Worm (Caenorhabditis elegans) whole organism, L2 larva: ENCODE measurements around the gene ceh-23.

ENCODE experiments used
- C34F6.9 ChIP-seq: fragments of 150-350 bp; optimal IDR thresholded peaks from 2 replicates; lab custom pipeline; 2014; ENCODE audit warnings: missing biosample characterization, missing genetic modification characterization
- F13H6.1 ChIP-seq: sonication (generic microtip); optimal IDR thresholded peaks from 2 replicates; lab custom pipeline; 2016; ENCODE audit warnings: missing genetic modification characterization, missing compliant biosample characterization
- Y55F3AM.14 ChIP-seq: fragments of 200-800 bp; sonication (Bioruptor generic); optimal IDR thresholded peaks from 2 replicates; lab custom pipeline; 2018; ENCODE audit warnings: mild to moderate bottlenecking, missing genetic modification characterization, missing compliant biosample characterization
- ZK546.5 ChIP-seq: sonication (generic microtip); optimal IDR thresholded peaks from 2 replicates; lab custom pipeline; 2017; ENCODE audit warnings: missing biosample characterization, missing genetic modification characterization
- ama-1 ChIP-seq: fragments of 150-350 bp; optimal IDR thresholded peaks from 2 replicates; lab custom pipeline; 2018; ENCODE audit warnings: inconsistent platforms
- blmp-1 ChIP-seq: sonication (generic microtip); optimal IDR thresholded peaks from 2 replicates; lab custom pipeline; 2017; ENCODE audit warnings: missing genetic modification characterization, mild to moderate bottlenecking, missing compliant biosample characterization, antibody characterized with exemption, moderate library complexity; ENCODE audit not compliant: insufficient read depth
- ceh-16 ChIP-seq: fragments of 150-350 bp; optimal IDR thresholded peaks from 2 replicates; lab custom pipeline; 2014; ENCODE audit warnings: missing biosample characterization, missing genetic modification characterization
- ceh-82 ChIP-seq: fragments of 150-350 bp; optimal IDR thresholded peaks from 2 replicates; lab custom pipeline; 2014; ENCODE audit warnings: missing biosample characterization, missing genetic modification characterization
- crh-2 ChIP-seq: sonication (generic microtip); optimal IDR thresholded peaks from 2 replicates; lab custom pipeline; 2017; ENCODE audit warnings: missing biosample characterization, missing genetic modification characterization
- dmd-4 ChIP-seq: sonication (generic microtip); optimal IDR thresholded peaks from 2 replicates; lab custom pipeline; 2017; ENCODE audit warnings: missing biosample characterization, missing genetic modification characterization
- elt-1 ChIP-seq: fragments of 150-350 bp; optimal IDR thresholded peaks from 2 replicates; lab custom pipeline; 2014; ENCODE audit warnings: missing biosample characterization, missing genetic modification characterization
- elt-3 ChIP-seq: sonication (generic microtip); optimal IDR thresholded peaks from 2 replicates; lab custom pipeline; 2017; ENCODE audit warnings: missing biosample characterization, missing genetic modification characterization
- fos-1 ChIP-seq: fragments of 150-350 bp; optimal IDR thresholded peaks from 2 replicates; lab custom pipeline; 2014; ENCODE audit warnings: missing biosample characterization, missing genetic modification characterization
- gmeb-1 ChIP-seq: fragments of 150-350 bp; optimal IDR thresholded peaks from 2 replicates; lab custom pipeline; 2014; ENCODE audit warnings: missing biosample characterization, missing genetic modification characterization
- lin-11 ChIP-seq: fragments of 150-350 bp; sonication (generic microtip); optimal IDR thresholded peaks from 2 replicates; lab custom pipeline; 2014; ENCODE audit warnings: missing biosample characterization, missing genetic modification characterization, inconsistent platforms, mixed read lengths
- lin-13 ChIP-seq: fragments of 150-350 bp; optimal IDR thresholded peaks from 2 replicates; lab custom pipeline; 2014; ENCODE audit warnings: missing biosample characterization, missing genetic modification reagents, missing genetic modification characterization
- lin-39 ChIP-seq: fragments of 150-350 bp; optimal IDR thresholded peaks from 2 replicates; lab custom pipeline; 2014; ENCODE audit warnings: missing biosample characterization, missing genetic modification reagents, missing genetic modification characterization
- lsy-2 ChIP-seq, 2 experiments: fragments of 150-350 bp in 1 of 2; sonication (generic microtip) in 1 of 2; optimal IDR thresholded peaks; 2 replicates each; lab custom pipeline; 2014 to 2017; ENCODE audit warnings: missing biosample characterization in 2 of 2, missing genetic modification characterization in 2 of 2
- mab-5 ChIP-seq: fragments of 150-350 bp; optimal IDR thresholded peaks from 2 replicates; lab custom pipeline; 2014; ENCODE audit warnings: missing biosample characterization, missing genetic modification characterization
- nhr-10 ChIP-seq: sonication (generic microtip); optimal IDR thresholded peaks from 2 replicates; lab custom pipeline; 2017; ENCODE audit warnings: missing biosample characterization, missing genetic modification characterization
- nhr-129 ChIP-seq: fragments of 150-350 bp; optimal IDR thresholded peaks from 2 replicates; lab custom pipeline; 2014; ENCODE audit warnings: missing biosample characterization, missing genetic modification characterization
- nhr-21 ChIP-seq: fragments of 150-350 bp; optimal IDR thresholded peaks from 2 replicates; lab custom pipeline; 2014; ENCODE audit warnings: missing biosample characterization, missing genetic modification characterization
- nhr-23 ChIP-seq: fragments of 150-350 bp; optimal IDR thresholded peaks from 2 replicates; lab custom pipeline; 2014; ENCODE audit warnings: missing biosample characterization, missing genetic modification reagents, missing genetic modification characterization
- nhr-6 ChIP-seq: fragments of 150-350 bp; optimal IDR thresholded peaks from 2 replicates; lab custom pipeline; 2014; ENCODE audit warnings: missing biosample characterization, missing genetic modification characterization
- nhr-77 ChIP-seq: fragments of 150-350 bp; optimal IDR thresholded peaks from 2 replicates; lab custom pipeline; 2014; ENCODE audit warnings: missing biosample characterization, missing genetic modification characterization
- peb-1 ChIP-seq: fragments of 150-350 bp; optimal IDR thresholded peaks from 2 replicates; lab custom pipeline; 2014; ENCODE audit warnings: missing biosample characterization, missing genetic modification characterization
- skn-1 ChIP-seq: sonication (generic microtip); optimal IDR thresholded peaks from 2 replicates; lab custom pipeline; 2017; ENCODE audit warnings: missing biosample characterization, missing genetic modification characterization
- sma-3 ChIP-seq: sonication (generic microtip); optimal IDR thresholded peaks from 2 replicates; lab custom pipeline; 2016; ENCODE audit warnings: missing genetic modification reagents, missing genetic modification characterization, missing compliant biosample characterization
- sma-9 ChIP-seq, 2 experiments: fragments of 150-350 bp in 1 of 2; sonication (generic microtip) in 1 of 2; optimal IDR thresholded peaks; 2 replicates each; lab custom pipeline; 2014 to 2016; ENCODE audit warnings: missing genetic modification characterization in 2 of 2, mild to moderate bottlenecking in 1 of 2, missing biosample characterization in 1 of 2, missing compliant biosample characterization in 1 of 2, missing genetic modification reagents in 1 of 2, moderate library complexity in 1 of 2
- snpc-4 ChIP-seq: fragments of 150-350 bp; optimal IDR thresholded peaks from 2 replicates; lab custom pipeline; 2014; ENCODE audit warnings: missing biosample characterization, missing genetic modification characterization
- unc-62 ChIP-seq: fragments of 150-350 bp; optimal IDR thresholded peaks from 2 replicates; lab custom pipeline; 2014; ENCODE audit warnings: missing biosample characterization, missing genetic modification reagents, missing genetic modification characterization
- ztf-1 ChIP-seq: fragments of 200-800 bp; sonication (Bioruptor generic); conservative IDR thresholded peaks from 2 replicates; pipeline ENCODE4 v1.3.6; 2022; ENCODE audit warnings: missing genetic modification characterization, missing compliant biosample characterization
- ztf-11 ChIP-seq: sonication (generic microtip); optimal IDR thresholded peaks from 2 replicates; lab custom pipeline; 2017; ENCODE audit warnings: missing biosample characterization, missing genetic modification characterization
- ztf-4 ChIP-seq: fragments of 150-350 bp; optimal IDR thresholded peaks from 2 replicates; lab custom pipeline; 2014; ENCODE audit warnings: missing biosample characterization, missing genetic modification characterization

Gene ceh-23

DNA sequence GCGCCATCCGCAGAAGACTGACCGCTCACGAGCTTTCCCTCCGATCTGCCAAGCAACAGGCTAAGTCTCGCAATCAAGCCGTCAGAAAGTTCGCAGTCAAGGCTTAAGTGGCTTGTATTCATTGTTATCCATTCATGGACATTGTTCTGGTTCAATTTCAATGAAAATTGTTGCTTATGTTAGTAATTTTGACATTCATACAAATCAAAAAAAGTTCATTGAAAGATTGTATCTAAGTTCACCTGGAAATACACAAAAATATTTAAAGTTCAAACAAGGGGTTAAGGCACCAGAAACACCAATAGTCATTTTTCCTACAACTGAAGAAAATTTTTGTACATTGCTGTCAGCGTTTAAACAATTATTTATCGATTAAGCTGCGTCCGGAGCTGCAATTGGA, 16.1 kb downstream of the ceh-23 start:
- no peak for TF ChIP-seq sma-9 (GFP tag; optimal IDR thresholded peaks at IDR 0.05; lab: Kevin White, UChicago)
- TF ChIP-seq sma-9 (tag; optimal IDR thresholded peaks at IDR 0.05; lab: Kevin White, UChicago), result no peak
- TF ChIP-seq F13H6.1 (tag; lab: Kevin White, UChicago), result no peak
- no peak for TF ChIP-seq dmd-4
- TF ChIP-seq lin-11 (tag; lab: Kevin White, UChicago), result no peak
- TF ChIP-seq fos-1 (tag; lab: Kevin White, UChicago), result no peak
- no peak for TF ChIP-seq snpc-4
- no peak for TF ChIP-seq peb-1 (tag; lab: Kevin White, UChicago)
- TF ChIP-seq nhr-10 (tag; lab: Kevin White, UChicago), result no peak
- no peak for TF ChIP-seq lin-13 (GFP tag; lab: Kevin White, UChicago)
- no peak for TF ChIP-seq mab-5
- no peak for TF ChIP-seq ceh-16 (tag; lab: Kevin White, UChicago)
- TF ChIP-seq ceh-82, result no peak
- TF ChIP-seq nhr-129 (tag; lab: Kevin White, UChicago), result no peak
- no peak for TF ChIP-seq crh-2 (tag; lab: Kevin White, UChicago)
- TF ChIP-seq unc-62 (GFP tag; lab: Kevin White, UChicago), result no peak
- no peak for TF ChIP-seq nhr-21

DNA sequence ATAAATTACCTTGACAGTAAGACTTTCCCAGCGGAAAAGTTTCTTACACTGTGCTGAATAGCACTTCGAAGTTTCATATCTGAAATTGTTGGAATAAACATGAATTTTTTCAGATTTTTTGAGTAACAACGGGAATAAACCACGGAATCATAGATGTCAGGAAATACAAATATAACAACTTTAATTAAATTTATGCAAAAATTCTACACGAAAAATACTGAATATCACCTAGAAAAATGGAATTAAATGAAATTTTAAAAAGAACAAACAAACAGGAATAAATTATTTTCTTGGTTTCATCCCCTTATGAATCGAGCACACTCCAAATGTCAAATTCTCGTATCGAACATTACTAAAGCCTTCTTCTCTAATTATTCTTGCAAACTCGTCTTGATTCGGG, 17.8 kb downstream of the ceh-23 start, which contains the start of gene tag-307:
Gene tag-307 (minus strand): TSS at position 101 of the 400 bp plus-strand sequence.
- TF ChIP-seq elt-1 (tag; lab: Kevin White, UChicago) (no peak), lin-39 (tag; lab: Kevin White, UChicago) (no peak), skn-1 (tag; lab: Kevin White, UChicago) (no peak), nhr-6 (tag; lab: Kevin White, UChicago) (no peak), ztf-11 (tag; lab: Kevin White, UChicago) (no peak)
- TF ChIP-seq, all 48 proteins: peak for 0

DNA sequence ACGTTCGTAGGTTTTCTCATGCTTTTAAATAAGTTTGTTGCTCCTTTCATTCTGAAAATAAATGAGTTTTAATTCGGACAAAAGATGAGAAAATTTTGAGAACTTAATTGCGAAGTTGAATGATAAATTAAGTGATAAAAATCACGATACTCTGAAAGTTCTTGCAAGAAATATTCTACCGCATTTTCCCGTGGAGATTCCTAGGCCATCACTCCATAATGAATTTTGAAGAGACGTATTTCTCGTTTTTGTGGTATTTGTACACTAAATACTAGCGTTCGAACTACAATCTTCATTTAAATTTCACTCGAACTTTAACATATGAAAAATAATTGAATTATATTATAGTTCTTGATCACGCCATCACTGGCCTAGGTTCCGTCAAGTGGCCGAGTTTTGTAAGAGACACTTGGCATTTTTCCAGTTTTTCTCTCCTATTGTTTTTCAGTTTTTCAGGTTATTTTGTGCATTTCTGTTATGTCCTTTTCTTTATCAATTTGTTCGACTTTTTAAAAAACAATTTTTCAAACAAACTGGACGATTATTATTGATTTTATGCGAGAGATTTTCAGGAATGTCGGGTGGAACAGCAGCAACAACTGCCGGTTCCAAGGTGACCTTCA, 19.1 kb downstream of the ceh-23 start, which contains the start of the genes coq-5 and ufm-1:
Gene coq-5 (minus strand): TSS at position 51 of the 623 bp plus-strand sequence.
Gene ufm-1 (plus strand): TSS at position 573 of the 623 bp plus-strand sequence.
- TF ChIP-seq ceh-16 (tag; lab: Kevin White, UChicago) (no peak), lsy-2 (tag; optimal IDR thresholded peaks at IDR 0.05; lab: Kevin White, UChicago) (peak in 1 of 2 experiments; percentile 43), crh-2 (tag; lab: Kevin White, UChicago) (peak; percentile 7), C34F6.9 (peak; percentile 56), ama-1 (no peak), sma-3 (GFP tag; lab: Kevin White, UChicago) (peak; percentile 18)

DNA sequence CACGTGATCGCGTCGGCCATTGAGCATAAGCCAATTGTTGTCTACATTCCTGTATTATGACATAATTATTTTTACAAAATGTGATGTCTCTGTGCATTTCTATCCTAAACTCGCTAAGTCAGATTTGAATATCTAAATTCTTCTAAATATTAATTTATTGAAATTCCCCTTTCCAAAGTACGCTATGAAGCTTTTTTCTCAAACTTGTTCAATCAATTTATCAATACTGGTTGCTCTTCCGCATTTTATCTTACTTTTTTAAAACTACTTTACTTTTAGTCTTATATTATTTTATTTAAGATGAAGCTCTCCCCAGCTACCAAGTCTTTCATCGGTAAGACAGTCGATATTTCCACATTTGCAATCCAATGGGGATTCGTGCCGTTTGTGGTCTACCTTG, 19.9 kb downstream of the ceh-23 start, which contains the start of gene tomm-7:
Gene tomm-7 (plus strand): TSS at position 301 of the 400 bp plus-strand sequence.
- TF ChIP-seq Y55F3AM.14 (GFP tag; lab: Kevin White, UChicago) (no peak), ZK546.5 (no peak), blmp-1 (tag; lab: Kevin White, UChicago) (no peak), lsy-2 (tag; optimal IDR thresholded peaks at IDR 0.05; lab: Kevin White, UChicago) (no peak), snpc-4 (no peak), elt-3 (tag; lab: Kevin White, UChicago) (no peak), ceh-16 (tag; lab: Kevin White, UChicago) (no peak), nhr-23 (tag; lab: Kevin White, UChicago) (no peak), gmeb-1 (tag; lab: Kevin White, UChicago) (no peak), C34F6.9 (no peak), ztf-1 (GFP tag; lab: Robert Waterston, UW) (no peak), unc-62 (GFP tag; lab: Kevin White, UChicago) (no peak)

DNA sequence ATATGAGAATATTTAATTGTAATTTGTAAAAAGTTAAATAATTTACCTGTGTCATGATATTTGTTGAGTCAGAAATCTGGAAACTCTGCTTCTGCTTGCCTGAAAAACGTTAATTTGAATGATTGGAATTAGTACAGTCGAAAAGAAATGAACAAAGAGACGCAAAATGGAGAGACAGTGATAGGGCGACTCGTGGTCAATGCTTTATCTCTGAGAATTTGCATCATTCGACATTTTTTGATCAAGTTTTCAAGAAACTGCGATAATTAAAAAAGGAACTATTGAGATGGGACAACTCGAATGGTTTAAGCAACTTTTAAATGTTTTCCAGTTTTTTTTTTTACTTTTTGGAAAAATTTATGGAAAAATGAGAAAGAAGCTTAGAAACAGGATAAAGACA, 21.5 kb downstream of the ceh-23 start, which contains the start of gene cuc-1:
Gene cuc-1 (minus strand): TSS at position 101 of the 400 bp plus-strand sequence.
- TF ChIP-seq blmp-1 (tag; lab: Kevin White, UChicago), result no peak
- TF ChIP-seq fos-1 (tag; lab: Kevin White, UChicago), result peak; percentile 10
- TF ChIP-seq sma-3 (GFP tag; lab: Kevin White, UChicago), result no peak
- no peak for TF ChIP-seq ama-1
- no peak for TF ChIP-seq nhr-77 (tag; lab: Kevin White, UChicago)
- no peak for TF ChIP-seq nhr-129 (tag; lab: Kevin White, UChicago)
- no peak for TF ChIP-seq crh-2 (tag; lab: Kevin White, UChicago)
- no peak for TF ChIP-seq ztf-4 (tag; lab: Kevin White, UChicago)
- TF ChIP-seq, all 48 proteins: peak for 1
